Worm (Caenorhabditis elegans) whole organism, L4/young adult: ENCODE results near the gene Y73F8A.32.

Experiments
- W03F9.2 ChIP-seq: fragments of 150-350 bp; optimal IDR thresholded peaks from 2 replicates; lab custom pipeline; 2014; ENCODE audit warnings: missing biosample characterization, missing genetic modification characterization
- dao-5 ChIP-seq: sonication (generic microtip); optimal IDR thresholded peaks from 2 replicates; lab custom pipeline; 2016; ENCODE audit warnings: missing genotype, missing genetic modification characterization, moderate library complexity, missing compliant biosample characterization
- him-1 ChIP-seq: sonication (generic microtip); optimal IDR thresholded peaks from 2 replicates; lab custom pipeline; 2016; ENCODE audit warnings: missing genotype, missing genetic modification reagents, missing genetic modification characterization, missing compliant biosample characterization

ce11 chrIV:15564327-15564726 is 43.1 kb upstream of the Y73F8A.32 start, which contains the start of gene Y105C5A.1:
- no peak for TF ChIP-seq him-1 (tag; lab: Kevin White, UChicago)
- TF ChIP-seq dao-5 (tag; lab: Kevin White, UChicago) = no peak
- TF ChIP-seq W03F9.2 (tag; lab: Kevin White, UChicago) = no peak
